Worm (Caenorhabditis elegans): ENCODE results near the gene R107.9.

Gene R107.9

ce11 chrIII:9051119-9051597 is 13.4 kb downstream of the R107.9 start (continued):
- TF ChIP-seq hmg-20 (GFP tag; IDR thresholded peaks at IDR 0.05) (no peak), atf-7 (tag; optimal IDR thresholded peaks at IDR 0.05) (peak; percentile 75), let-526 (GFP tag; IDR thresholded peaks at IDR 0.05) (peak; percentile 63; the same call in 1 of the 2 replicates)

- no peak for TF ChIP-seq repo-1 (tag; optimal IDR thresholded peaks at IDR 0.05)
- peak; percentile 3 for TF ChIP-seq mes-4 (tag; optimal IDR thresholded peaks at IDR 0.05)
- TF ChIP-seq F23B12.7 (tag; optimal IDR thresholded peaks at IDR 0.05; ENCODE audit: insufficient read depth) = no peak
- TF ChIP-seq tlf-1 (GFP tag; optimal IDR thresholded peaks at IDR 0.05) = no peak
- no peak for TF ChIP-seq lin-26 (GFP tag; IDR thresholded peaks at IDR 0.05)
- no peak for TF ChIP-seq B0261.1 (tag; optimal IDR thresholded peaks at IDR 0.05)
- peak; percentile 35 for TF ChIP-seq ama-1 (optimal IDR thresholded peaks at IDR 0.05)
- no peak for TF ChIP-seq ama-1 (GFP tag; optimal IDR thresholded peaks at IDR 0.05)
- TF ChIP-seq T07F8.4 (tag; optimal IDR thresholded peaks at IDR 0.05) = no peak
- TF ChIP-seq ztf-22 (GFP tag; optimal IDR thresholded peaks at IDR 0.05) = no peak
- no peak for TF ChIP-seq sea-2 (GFP tag; IDR thresholded peaks at IDR 0.05)
- TF ChIP-seq attf-3 (GFP tag; conservative IDR thresholded peaks at IDR 0.05) = no peak
- no peak for TF ChIP-seq nhr-27 (tag; optimal IDR thresholded peaks at IDR 0.05)
- TF ChIP-seq ztf-26 (tag; optimal IDR thresholded peaks at IDR 0.05) = no peak
- peak; percentile 50; the same call in 1 of the 2 replicates for TF ChIP-seq zfh-2 (GFP tag; conservative IDR thresholded peaks at IDR 0.05)
- TF ChIP-seq ZK185.1 (tag; optimal IDR thresholded peaks at IDR 0.05; ENCODE audit: poor library complexity, severe bottlenecking) = no peak
- no peak for TF ChIP-seq ceh-58 (GFP tag; IDR thresholded peaks at IDR 0.05)
- TF ChIP-seq unc-62 (GFP tag; optimal IDR thresholded peaks at IDR 0.05) = no peak
- no peak for TF ChIP-seq egl-44 (GFP tag; IDR thresholded peaks at IDR 0.05)
- TF ChIP-seq atf-7 (tag; optimal IDR thresholded peaks at IDR 0.05) = no peak
- no peak for TF ChIP-seq F33H1.4 (GFP tag; IDR thresholded peaks at IDR 0.05)
Observed at ce11 chrIII:9051714-9052113, 14.0 kb downstream of the R107.9 start.

DNA sequence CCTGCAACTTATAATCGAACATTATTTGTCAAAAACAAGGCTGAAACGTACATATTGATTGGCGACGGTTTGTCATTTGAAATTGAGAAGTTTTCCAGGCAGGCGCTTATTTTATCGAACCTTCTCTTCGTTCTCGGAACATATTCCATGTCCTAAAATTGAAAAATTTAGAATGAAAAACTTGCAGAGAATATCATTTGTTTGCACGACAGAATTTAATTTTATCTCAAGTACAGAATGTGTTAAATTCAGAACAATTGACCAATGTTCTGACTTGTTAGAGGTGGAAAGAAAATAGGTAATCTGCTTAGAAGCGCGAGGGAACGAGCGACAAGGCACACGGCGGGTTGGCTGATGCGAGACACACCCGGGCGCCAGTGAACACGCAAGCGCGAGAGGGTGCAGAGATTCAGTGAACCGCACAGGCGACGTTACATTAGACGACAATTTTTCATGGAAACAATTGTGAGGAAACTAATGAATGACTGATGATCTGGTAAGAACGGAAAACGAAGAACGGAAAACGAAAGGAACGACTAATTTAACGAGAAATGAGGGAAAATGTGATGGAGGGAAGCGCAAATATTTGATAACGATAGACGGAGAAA is 14.7 kb downstream of the R107.9 start:
- no peak for TF ChIP-seq snpc-4 (GFP tag; optimal IDR thresholded peaks at IDR 0.05)
- peak in 1 of 4 experiments; percentile 54 for TF ChIP-seq snpc-4 (tag; optimal IDR thresholded peaks at IDR 0.05)
- TF ChIP-seq dpff-1 (tag; optimal IDR thresholded peaks at IDR 0.05) = no peak
- TF ChIP-seq somi-1 (GFP tag; optimal IDR thresholded peaks at IDR 0.05) = no peak
- no peak for TF ChIP-seq snpc-3.4 (tag; optimal IDR thresholded peaks at IDR 0.05)
- 0 out of 2 replicates have a peak, but pooled peaks have one; percentile 53 for TF ChIP-seq lin-26 (GFP tag; IDR thresholded peaks at IDR 0.05)
- TF ChIP-seq hsf-1 (GFP tag; IDR thresholded peaks at IDR 0.05) = peak; percentile 47
- TF ChIP-seq F57C9.4 (tag; optimal IDR thresholded peaks at IDR 0.05) = no peak
- peak; percentile 15 for TF ChIP-seq F52B5.7 (tag; optimal IDR thresholded peaks at IDR 0.05)
- no peak for TF ChIP-seq madf-8 (GFP tag; conservative IDR thresholded peaks at IDR 0.05)
- TF ChIP-seq madf-10 (tag; optimal IDR thresholded peaks at IDR 0.05) = no peak
- no peak for TF ChIP-seq ceh-58 (GFP tag; IDR thresholded peaks at IDR 0.05)
- no peak for TF ChIP-seq mel-28 (tag; optimal IDR thresholded peaks at IDR 0.05; ENCODE audit: borderline replicate concordance)
- TF ChIP-seq madf-6 (GFP tag; IDR thresholded peaks at IDR 0.05) = 0 out of 2 replicates have a peak, but pooled peaks have one; percentile 11
- TF ChIP-seq pbrm-1 (GFP tag; IDR thresholded peaks at IDR 0.05) = peak; percentile 70; the same call in 1 of the 2 replicates
- no peak for TF ChIP-seq F22D6.2 (tag; optimal IDR thresholded peaks at IDR 0.05)
- no peak for TF ChIP-seq T26A5.8 (tag; optimal IDR thresholded peaks at IDR 0.05)
- no peak for TF ChIP-seq ztf-26 (tag; optimal IDR thresholded peaks at IDR 0.05)
- no peak for TF ChIP-seq unc-130 (GFP tag; optimal IDR thresholded peaks at IDR 0.05)
- TF ChIP-seq egrh-3 (GFP tag; IDR thresholded peaks at IDR 0.05) = 0 out of 2 replicates have a peak, but pooled peaks have one; percentile 19
- TF ChIP-seq F39B2.1 (GFP tag; IDR thresholded peaks at IDR 0.05) = no peak
- peak; percentile 81 for TF ChIP-seq nfyb-1 (GFP tag; IDR thresholded peaks at IDR 0.05)
- peak; percentile 97 for TF ChIP-seq zfh-2 (GFP tag; conservative IDR thresholded peaks at IDR 0.05)
- 0 out of 2 replicates have a peak, but pooled peaks have one; percentile 44 for TF ChIP-seq nfya-2 (GFP tag; IDR thresholded peaks at IDR 0.05)
- TF ChIP-seq mcd-1 (GFP tag; IDR thresholded peaks at IDR 0.05) = peak; percentile 68
- TF ChIP-seq ZK185.1 (tag; optimal IDR thresholded peaks at IDR 0.05; ENCODE audit: poor library complexity, severe bottlenecking) = no peak
- peak; percentile 80 for TF ChIP-seq ama-1 (optimal IDR thresholded peaks at IDR 0.05)
- TF ChIP-seq ama-1 (GFP tag; optimal IDR thresholded peaks at IDR 0.05) = no peak
